Worm (Caenorhabditis elegans) whole organism, mixed stage, embryonic: ENCODE measurements around the gene B0496.6.

Experiments
- bed-3 ChIP-seq: fragments of 200-800 bp; sonication (Bioruptor generic); optimal IDR thresholded peaks from 3 replicates; lab custom pipeline; 2018; ENCODE audit warnings: mild to moderate bottlenecking, missing genetic modification characterization, moderate library complexity, missing compliant biosample characterization
- blmp-1 ChIP-seq: fragments of 150-350 bp; optimal IDR thresholded peaks from 2 replicates; lab custom pipeline; 2014; ENCODE audit warnings: missing biosample characterization, missing genetic modification characterization
- ceh-39 ChIP-seq: fragments of 150-350 bp; optimal IDR thresholded peaks from 2 replicates; lab custom pipeline; 2014; ENCODE audit warnings: missing biosample characterization, missing genetic modification characterization
- ceh-43 ChIP-seq: fragments of 200-800 bp; sonication (Bioruptor generic); optimal IDR thresholded peaks from 2 replicates; lab custom pipeline; 2018; ENCODE audit warnings: mild to moderate bottlenecking, missing genetic modification characterization, moderate library complexity, missing compliant biosample characterization
- ceh-83 ChIP-seq: fragments of 200-800 bp; sonication (Bioruptor generic); optimal IDR thresholded peaks from 2 replicates; lab custom pipeline; 2018; ENCODE audit warnings: mild to moderate bottlenecking, missing genetic modification characterization, missing compliant biosample characterization
- ces-1 ChIP-seq: fragments of 150-350 bp; optimal IDR thresholded peaks from 2 replicates; lab custom pipeline; 2014; ENCODE audit warnings: missing biosample characterization, missing genetic modification reagents, missing genetic modification characterization
- cnd-1 ChIP-seq: fragments of 200-800 bp; sonication (Bioruptor generic); optimal IDR thresholded peaks from 2 replicates; lab custom pipeline; 2018; ENCODE audit warnings: mild to moderate bottlenecking, missing genetic modification characterization, missing compliant biosample characterization
- drap-1 ChIP-seq: fragments of 200-800 bp; sonication (Bioruptor generic); optimal IDR thresholded peaks from 3 replicates; lab custom pipeline; 2018; ENCODE audit warnings: mild to moderate bottlenecking, missing genetic modification characterization, missing compliant biosample characterization
- elt-1 ChIP-seq: sonication (generic microtip); optimal IDR thresholded peaks from 2 replicates; lab custom pipeline; 2017; ENCODE audit warnings: missing genetic modification characterization, mild to moderate bottlenecking, missing compliant biosample characterization, antibody characterized with exemption, moderate library complexity, borderline replicate concordance; ENCODE audit not compliant: insufficient read depth
- elt-3 ChIP-seq: fragments of 150-350 bp; optimal IDR thresholded peaks from 2 replicates; lab custom pipeline; 2014; ENCODE audit warnings: missing biosample characterization, missing genetic modification characterization
- flh-1 ChIP-seq: fragments of 200-800 bp; sonication (Bioruptor generic); optimal IDR thresholded peaks from 2 replicates; lab custom pipeline; 2018; ENCODE audit warnings: mild to moderate bottlenecking, missing genetic modification characterization, moderate library complexity, missing compliant biosample characterization
- ham-2 ChIP-seq: fragments of 200-800 bp; sonication (Bioruptor generic); optimal IDR thresholded peaks from 2 replicates; lab custom pipeline; 2018; ENCODE audit warnings: mild to moderate bottlenecking, missing genetic modification characterization, missing compliant biosample characterization
- hlh-1 ChIP-seq: fragments of 150-350 bp; optimal IDR thresholded peaks from 2 replicates; lab custom pipeline; 2014; ENCODE audit warnings: missing biosample characterization, missing genetic modification reagents, missing genetic modification characterization
- lin-13 ChIP-seq: fragments of 150-350 bp; optimal IDR thresholded peaks from 2 replicates; lab custom pipeline; 2014; ENCODE audit warnings: missing biosample characterization, missing genetic modification characterization
- lin-32 ChIP-seq: fragments of 200-800 bp; sonication (Bioruptor generic); optimal IDR thresholded peaks from 2 replicates; lab custom pipeline; 2018; ENCODE audit warnings: mild to moderate bottlenecking, missing genetic modification characterization, missing compliant biosample characterization
- lsy-2 ChIP-seq: fragments of 150-350 bp; optimal IDR thresholded peaks from 2 replicates; lab custom pipeline; 2014; ENCODE audit warnings: missing biosample characterization, missing genetic modification characterization
- mab-5 ChIP-seq: fragments of 150-350 bp; optimal IDR thresholded peaks from 2 replicates; lab custom pipeline; 2014; ENCODE audit warnings: missing biosample characterization, missing genetic modification characterization
- mls-2 ChIP-seq: sonication (generic microtip); optimal IDR thresholded peaks from 2 replicates; lab custom pipeline; 2016; ENCODE audit warnings: mild to moderate bottlenecking, missing genetic modification characterization, moderate library complexity, missing compliant biosample characterization
- nhr-12 ChIP-seq: fragments of 150-350 bp; optimal IDR thresholded peaks from 2 replicates; lab custom pipeline; 2014; ENCODE audit warnings: missing biosample characterization, missing genetic modification characterization
- nhr-2 ChIP-seq: fragments of 150-350 bp; optimal IDR thresholded peaks from 2 replicates; lab custom pipeline; 2014; ENCODE audit warnings: missing biosample characterization, missing genetic modification characterization
- nhr-237 ChIP-seq: fragments of 150-350 bp; optimal IDR thresholded peaks from 2 replicates; lab custom pipeline; 2014; ENCODE audit warnings: missing biosample characterization, missing genetic modification characterization
- nhr-28 ChIP-seq: fragments of 150-350 bp; optimal IDR thresholded peaks from 2 replicates; lab custom pipeline; 2014; ENCODE audit warnings: missing biosample characterization, missing genetic modification characterization
- nhr-76 ChIP-seq: sonication (generic microtip); optimal IDR thresholded peaks from 2 replicates; lab custom pipeline; 2017; ENCODE audit warnings: missing biosample characterization, missing genetic modification characterization
- pha-4 ChIP-seq: fragments of 150-350 bp; optimal IDR thresholded peaks from 2 replicates; lab custom pipeline; 2018; ENCODE audit warnings: missing biosample characterization, missing genetic modification reagents, missing genetic modification characterization
- sem-2 ChIP-seq: fragments of 200-800 bp; sonication (Bioruptor generic); optimal IDR thresholded peaks from 2 replicates; lab custom pipeline; 2018; ENCODE audit warnings: mild to moderate bottlenecking, missing genetic modification characterization, missing compliant biosample characterization
- snpc-4 ChIP-seq: fragments of 150-350 bp; optimal IDR thresholded peaks from 2 replicates; lab custom pipeline; 2014; ENCODE audit warnings: missing biosample characterization, missing genetic modification characterization
- sptf-1 ChIP-seq: sonication (generic microtip); optimal IDR thresholded peaks from 2 replicates; lab custom pipeline; 2017; ENCODE audit warnings: mild to moderate bottlenecking, missing genetic modification characterization, moderate library complexity, missing compliant biosample characterization
- tbx-8 ChIP-seq: fragments of 200-800 bp; sonication (Bioruptor generic); optimal IDR thresholded peaks from 2 replicates; lab custom pipeline; 2018; ENCODE audit warnings: mild to moderate bottlenecking, missing genetic modification characterization, moderate library complexity, missing compliant biosample characterization
- unc-120 ChIP-seq: sonication (generic microtip); optimal IDR thresholded peaks from 2 replicates; lab custom pipeline; 2017; ENCODE audit warnings: missing genetic modification characterization, missing compliant biosample characterization; ENCODE audit not compliant: poor library complexity, severe bottlenecking
- unc-62 ChIP-seq: fragments of 150-350 bp; optimal IDR thresholded peaks from 2 replicates; lab custom pipeline; 2014; ENCODE audit warnings: missing biosample characterization, missing genetic modification reagents, missing genetic modification characterization
- zip-8 ChIP-seq: fragments of 150-350 bp; optimal IDR thresholded peaks from 2 replicates; lab custom pipeline; 2014; ENCODE audit warnings: missing biosample characterization, missing genetic modification characterization

The B0496.6 gene

DNA sequence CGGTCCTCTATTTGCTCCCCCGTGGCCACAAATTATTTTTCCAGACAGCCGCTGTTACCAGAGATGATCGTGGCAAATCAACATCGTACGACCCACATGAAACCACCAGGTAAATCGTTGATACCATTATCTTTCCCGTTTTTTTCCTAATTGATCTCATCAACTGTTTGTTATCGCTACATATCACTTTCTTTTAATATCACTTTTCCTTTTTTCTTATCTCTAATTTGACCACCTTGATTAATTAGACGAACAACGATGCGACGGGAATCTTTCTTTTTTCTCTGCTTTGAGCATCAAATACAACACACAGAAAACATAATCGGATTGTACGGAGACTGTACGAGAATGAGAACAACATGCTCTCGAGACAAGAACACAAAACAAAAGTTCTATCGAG, 21.3 kb downstream of the B0496.6 start:
- TF ChIP-seq lin-13 (tag; lab: Kevin White, UChicago) (no peak), nhr-237 (no peak)

DNA sequence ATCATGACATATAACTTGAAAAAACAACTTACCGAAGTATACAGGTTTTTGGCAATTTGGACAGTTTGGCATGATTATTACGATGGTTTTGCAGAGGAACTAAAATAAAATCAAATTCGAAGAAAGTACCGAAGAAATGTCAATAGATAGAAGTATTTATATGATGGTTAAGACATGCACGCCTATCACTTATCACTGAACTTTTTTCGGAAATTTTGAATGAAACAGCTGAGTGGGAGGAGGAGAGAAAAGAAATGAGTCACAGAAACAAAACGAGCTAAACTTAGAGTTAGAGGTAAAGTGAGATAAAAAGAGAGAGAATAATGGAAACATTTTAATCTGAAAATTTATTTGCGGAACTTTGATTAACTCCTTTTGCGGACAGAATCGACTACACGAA, 26.3 kb downstream of the B0496.6 start, which contains the start of gene valv-1:
Gene valv-1 (minus strand): TSS at position 101 of the 400 bp plus-strand sequence.
- TF ChIP-seq tbx-8 (GFP tag; lab: Kevin White, UChicago) (no peak), pha-4 (no peak), ces-1 (GFP tag; lab: Kevin White, UChicago) (no peak), flh-1 (GFP tag; lab: Kevin White, UChicago) (no peak), ceh-83 (GFP tag; lab: Kevin White, UChicago) (no peak), ceh-39 (tag; lab: Kevin White, UChicago) (no peak)

DNA sequence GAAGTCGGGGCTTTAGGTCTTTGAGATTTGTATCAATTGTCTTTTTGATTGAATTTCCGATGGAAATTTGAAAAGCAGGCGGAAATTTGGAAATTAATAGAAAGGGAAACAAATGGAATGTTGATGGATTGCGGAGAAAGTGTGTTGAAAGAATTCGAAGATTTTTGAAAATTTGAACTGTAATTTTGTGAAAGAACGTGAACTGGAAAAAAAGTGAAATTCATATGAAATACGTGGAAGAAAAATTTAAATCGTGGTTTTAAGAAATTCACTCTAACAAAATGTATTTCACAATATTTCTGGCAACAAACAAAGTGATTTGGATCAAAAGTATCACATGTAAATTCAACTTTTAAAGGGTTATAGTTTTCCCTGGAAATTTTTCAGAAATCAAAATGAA, 27.1 kb downstream of the B0496.6 start, which contains the start of gene B0496.1:
Gene B0496.1 (plus strand): TSS at position 301 of the 400 bp plus-strand sequence.
- TF ChIP-seq tbx-8 (GFP tag; lab: Kevin White, UChicago), result no peak
- no peak for TF ChIP-seq cnd-1 (tag; lab: Kevin White, UChicago)
- TF ChIP-seq pha-4, result no peak
- no peak for TF ChIP-seq nhr-12 (tag; lab: Kevin White, UChicago)
- no peak for TF ChIP-seq ceh-43 (GFP tag; lab: Kevin White, UChicago)
- no peak for TF ChIP-seq hlh-1 (tag; lab: Kevin White, UChicago)
- TF ChIP-seq blmp-1 (tag; lab: Kevin White, UChicago), result no peak
- TF ChIP-seq ceh-83 (GFP tag; lab: Kevin White, UChicago), result no peak
- TF ChIP-seq bed-3 (GFP tag; lab: Kevin White, UChicago), result no peak
- no peak for TF ChIP-seq ham-2
- TF ChIP-seq elt-1 (tag; lab: Kevin White, UChicago), result no peak
- no peak for TF ChIP-seq nhr-28 (tag; lab: Kevin White, UChicago)
- no peak for TF ChIP-seq sptf-1 (tag; lab: Kevin White, UChicago)
- TF ChIP-seq unc-62, result no peak
- TF ChIP-seq nhr-237, result no peak

DNA sequence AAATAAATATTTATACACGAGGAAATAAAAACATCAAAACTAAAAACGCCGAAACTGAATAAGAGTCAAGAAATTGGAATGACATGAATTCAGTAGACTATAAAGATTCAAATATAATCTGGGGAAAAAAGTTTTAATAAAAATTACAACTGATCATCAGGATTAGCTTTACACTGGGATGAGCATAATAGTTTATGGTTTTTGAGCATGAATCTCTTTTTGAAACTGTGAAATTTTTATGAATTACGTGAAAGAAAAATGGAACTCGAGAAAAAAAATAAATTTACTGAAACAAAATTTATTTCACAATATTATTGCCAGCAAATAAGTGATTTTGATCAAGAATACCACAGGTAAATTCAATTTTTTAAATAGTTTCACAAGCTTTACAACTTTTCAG, 28.6 kb downstream of the B0496.6 start, which contains the start of gene B0496.2:
Gene B0496.2 (plus strand): TSS at position 301 of the 400 bp plus-strand sequence.
- no peak for TF ChIP-seq mls-2 (tag; lab: Kevin White, UChicago)
- no peak for TF ChIP-seq flh-1 (GFP tag; lab: Kevin White, UChicago)
- no peak for TF ChIP-seq elt-3 (tag; lab: Kevin White, UChicago)
- no peak for TF ChIP-seq drap-1 (GFP tag; lab: Kevin White, UChicago)
- TF ChIP-seq zip-8 (tag; lab: Kevin White, UChicago), result no peak
- no peak for TF ChIP-seq sem-2 (GFP tag; lab: Kevin White, UChicago)

DNA sequence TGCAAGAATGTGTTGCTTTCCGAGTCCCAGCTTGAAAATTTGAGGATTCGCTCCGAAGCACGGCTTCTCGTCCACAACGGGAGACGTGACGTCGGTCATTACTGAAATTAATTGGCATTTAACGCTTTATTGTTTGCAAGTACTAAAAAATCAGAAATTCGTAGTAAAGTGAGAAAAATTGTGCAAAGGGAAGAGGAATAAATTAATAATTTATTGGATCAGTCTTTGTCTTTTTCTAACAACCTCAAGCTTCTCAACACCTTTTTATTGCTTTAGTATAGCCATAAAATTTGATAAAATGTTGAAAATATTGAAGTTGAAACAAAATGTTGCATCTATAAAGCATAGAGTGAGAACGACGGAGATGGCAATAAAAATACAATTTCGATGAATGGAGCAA, 32.4 kb downstream of the B0496.6 start, which contains the start of gene tes-1:
Gene tes-1 (minus strand): TSS at position 101 of the 400 bp plus-strand sequence.
- TF ChIP-seq elt-3 (tag; lab: Kevin White, UChicago) (no peak), snpc-4 (tag; lab: Kevin White, UChicago) (no peak), lin-32 (GFP tag; lab: Kevin White, UChicago) (no peak), mab-5 (tag; lab: Kevin White, UChicago) (no peak), hlh-1 (tag; lab: Kevin White, UChicago) (no peak)

DNA sequence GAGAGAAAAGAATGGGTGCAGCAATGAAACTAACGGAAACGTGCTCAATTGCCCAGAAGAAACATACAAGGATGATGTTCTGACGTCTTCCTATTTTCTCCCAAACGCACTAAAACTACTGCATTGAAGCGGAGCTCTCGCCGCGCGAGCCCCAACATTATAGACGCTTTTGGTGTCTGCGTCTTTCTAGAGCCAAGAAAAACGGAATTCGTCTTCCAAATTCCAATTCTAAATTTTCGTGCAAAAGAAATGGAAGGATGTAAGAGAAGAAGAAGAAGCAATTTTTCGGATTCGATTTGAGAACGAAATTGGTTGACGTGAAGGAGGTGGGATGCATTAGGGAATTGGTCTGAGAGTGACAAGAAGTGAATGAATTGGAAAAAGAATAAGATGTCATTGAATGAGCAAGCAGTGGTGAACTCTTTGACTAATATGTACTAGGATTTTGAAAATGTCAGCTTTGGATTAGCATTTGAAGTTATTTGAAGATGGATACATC, 34.8 kb downstream of the B0496.6 start:
- peak; percentile 75 for TF ChIP-seq ces-1 (GFP tag; lab: Kevin White, UChicago)
- TF ChIP-seq cnd-1 (tag; lab: Kevin White, UChicago), result no peak

DNA sequence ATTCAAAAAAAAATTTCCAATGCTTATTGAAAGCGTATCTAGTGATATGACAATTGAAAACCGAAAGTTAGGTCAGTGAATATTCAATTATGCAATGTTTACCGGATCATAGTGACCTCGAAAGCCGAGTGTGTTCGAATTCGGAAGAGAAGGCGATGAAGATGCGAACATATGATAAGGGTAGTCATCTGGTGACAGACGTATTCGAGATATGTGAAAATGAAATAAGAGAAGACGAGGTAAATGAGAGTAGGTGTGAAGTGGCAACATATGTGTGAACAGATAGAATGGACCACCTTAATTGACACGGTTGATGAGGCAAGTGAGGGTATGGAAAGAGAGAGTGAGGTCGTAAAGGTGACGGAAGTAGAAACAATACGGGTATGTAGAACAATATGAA, 36.0 kb downstream of the B0496.6 start:
- TF ChIP-seq lin-32 (GFP tag; lab: Kevin White, UChicago), result peak; percentile 34
- TF ChIP-seq zip-8 (tag; lab: Kevin White, UChicago), result no peak
- no peak for TF ChIP-seq mls-2 (tag; lab: Kevin White, UChicago)
- TF ChIP-seq unc-120 (tag; lab: Kevin White, UChicago), result no peak
- no peak for TF ChIP-seq snpc-4 (tag; lab: Kevin White, UChicago)
- TF ChIP-seq elt-3 (tag; lab: Kevin White, UChicago), result no peak
- no peak for TF ChIP-seq nhr-76 (tag; lab: Kevin White, UChicago)
- TF ChIP-seq ham-2, result peak; percentile 53
- no peak for TF ChIP-seq pha-4
- no peak for TF ChIP-seq drap-1 (GFP tag; lab: Kevin White, UChicago)
- TF ChIP-seq elt-1 (tag; lab: Kevin White, UChicago), result peak; percentile 67
- no peak for TF ChIP-seq lsy-2 (tag; lab: Kevin White, UChicago)
- peak; percentile 80 for TF ChIP-seq nhr-2 (tag; lab: Kevin White, UChicago)
- no peak for TF ChIP-seq nhr-28 (tag; lab: Kevin White, UChicago)
- no peak for TF ChIP-seq sptf-1 (tag; lab: Kevin White, UChicago)
- TF ChIP-seq blmp-1 (tag; lab: Kevin White, UChicago), result peak; percentile 71
- no peak for TF ChIP-seq ceh-43 (GFP tag; lab: Kevin White, UChicago)
